Fruit fly (Drosophila melanogaster) whole organism, prepupa: ENCODE data around the gene Dyro.
A peak's percentile ranks its signal among the peaks of the same experiment; 100 is the strongest.

Experiments used
- CG10631 ChIP-seq: fragments of 200-800 bp; sonication (Bioruptor generic); optimal IDR thresholded peaks from 2 replicates; lab custom pipeline; 2016; ENCODE audit warnings: missing biosample characterization, missing genetic modification characterization
- CG10669 ChIP-seq: fragments of 200-800 bp; sonication (Bioruptor generic); optimal IDR thresholded peaks from 3 replicates; lab custom pipeline; 2018; ENCODE audit warnings: missing biosample characterization, mild to moderate bottlenecking, missing genetic modification characterization, moderate library complexity
- CG11294 ChIP-seq: fragments of 200-800 bp; sonication (Bioruptor generic); IDR thresholded peaks from 2 replicates; pipeline ENCODE4 v1.3.6; 2022; ENCODE audit warnings: missing biosample characterization, missing genetic modification characterization
- CG11762 ChIP-seq: fragments of 200-800 bp; sonication (Bioruptor generic); optimal IDR thresholded peaks from 3 replicates; lab custom pipeline; 2016; ENCODE audit warnings: missing biosample characterization, missing genetic modification characterization; ENCODE audit not compliant: insufficient read depth
- CG11902 ChIP-seq: fragments of 200-800 bp; sonication (Bioruptor generic); optimal IDR thresholded peaks from 3 replicates; lab custom pipeline; 2016; ENCODE audit warnings: missing biosample characterization, missing genetic modification characterization
- CG15336 ChIP-seq: fragments of 200-800 bp; sonication (Bioruptor generic); IDR thresholded peaks from 2 replicates; pipeline ENCODE4 v1.3.6; 2022; ENCODE audit warnings: missing biosample characterization, missing genetic modification characterization
- CG1621 ChIP-seq: fragments of 200-800 bp; sonication (Bioruptor generic); optimal IDR thresholded peaks from 3 replicates; lab custom pipeline; 2018; ENCODE audit warnings: missing biosample characterization, mild to moderate bottlenecking, missing genetic modification characterization
- CG31627 ChIP-seq: fragments of 200-800 bp; sonication (Bioruptor generic); optimal IDR thresholded peaks from 3 replicates; lab custom pipeline; 2016; ENCODE audit warnings: missing biosample characterization, missing genetic modification characterization
- CG32006 ChIP-seq: fragments of 200-800 bp; sonication (Bioruptor generic); optimal IDR thresholded peaks from 3 replicates; lab custom pipeline; 2017; ENCODE audit warnings: missing biosample characterization, mild to moderate bottlenecking, missing genetic modification characterization
- CG6163 ChIP-seq: fragments of 200-800 bp; sonication (Bioruptor generic); IDR thresholded peaks from 3 replicates; pipeline ENCODE4 v1.3.6; 2022; ENCODE audit warnings: missing biosample characterization, missing genetic modification characterization
- CG6792 ChIP-seq: fragments of 200-800 bp; sonication (Bioruptor generic); optimal IDR thresholded peaks from 3 replicates; lab custom pipeline; 2016; ENCODE audit warnings: missing biosample characterization, missing genetic modification characterization
- CG6854 ChIP-seq: fragments of 200-800 bp; sonication (Bioruptor generic); optimal IDR thresholded peaks from 2 replicates; lab custom pipeline; 2017; ENCODE audit warnings: missing biosample characterization, mild to moderate bottlenecking, missing genetic modification characterization
- CG8119 ChIP-seq: fragments of 200-800 bp; sonication (Bioruptor generic); IDR thresholded peaks from 3 replicates; pipeline ENCODE4 v1.3.6; 2022; ENCODE audit warnings: missing biosample characterization, missing genetic modification characterization
- CG8319 ChIP-seq: fragments of 200-800 bp; sonication (Bioruptor generic); optimal IDR thresholded peaks from 3 replicates; lab custom pipeline; 2016; ENCODE audit warnings: missing biosample characterization, missing genetic modification characterization
- CG8632 ChIP-seq: fragments of 200-800 bp; sonication (Bioruptor generic); optimal IDR thresholded peaks from 3 replicates; lab custom pipeline; 2016; ENCODE audit warnings: missing biosample characterization, missing genetic modification characterization
- CG9139 ChIP-seq: fragments of 200-800 bp; sonication (Bioruptor generic); optimal IDR thresholded peaks from 3 replicates; lab custom pipeline; 2017; ENCODE audit warnings: missing biosample characterization, mild to moderate bottlenecking, missing genetic modification characterization
- Eip75B ChIP-seq: fragments of 200-800 bp; sonication (Bioruptor generic); optimal IDR thresholded peaks from 3 replicates; lab custom pipeline; 2016; ENCODE audit warnings: missing biosample characterization, missing genetic modification characterization
- Eip78C ChIP-seq: fragments of 200-800 bp; sonication (Bioruptor generic); peaks from one replicate; lab custom pipeline; 2016; ENCODE audit warnings: missing biosample characterization, missing genetic modification characterization
- Ets96B ChIP-seq: fragments of 200-800 bp; optimal IDR thresholded peaks from 2 replicates; lab custom pipeline; 2019; ENCODE audit warnings: missing biosample characterization, mild to moderate bottlenecking, missing genetic modification characterization, moderate library complexity
- Gug ChIP-seq: fragments of 200-800 bp; sonication (Bioruptor generic); IDR thresholded peaks from 2 replicates; pipeline ENCODE4 v1.3.6; 2022; ENCODE audit warnings: missing biosample characterization, missing genetic modification characterization
- Hr39 ChIP-seq: fragments of 200-800 bp; sonication (Bioruptor generic); optimal IDR thresholded peaks from 2 replicates; lab custom pipeline; 2016; ENCODE audit warnings: missing biosample characterization, missing genetic modification characterization
- Lpt ChIP-seq: fragments of 200-800 bp; sonication (Bioruptor generic); optimal IDR thresholded peaks from 3 replicates; lab custom pipeline; 2016; ENCODE audit warnings: missing biosample characterization, missing genetic modification characterization
- Met ChIP-seq: fragments of 200-800 bp; sonication (Bioruptor generic); optimal IDR thresholded peaks from 3 replicates; lab custom pipeline; 2016; ENCODE audit warnings: missing biosample characterization, missing genetic modification characterization
- OdsH ChIP-seq: fragments of 200-800 bp; sonication (Bioruptor generic); optimal IDR thresholded peaks from 3 replicates; lab custom pipeline; 2016; ENCODE audit warnings: missing biosample characterization, missing genetic modification characterization
- Sox102F ChIP-seq: fragments of 200-800 bp; sonication (Bioruptor generic); optimal IDR thresholded peaks from 2 replicates; lab custom pipeline; 2016; ENCODE audit warnings: missing biosample characterization, mild to moderate bottlenecking, missing genetic modification characterization
- Sox14 ChIP-seq: fragments of 200-800 bp; sonication (Bioruptor generic); optimal IDR thresholded peaks from 3 replicates; lab custom pipeline; 2016; ENCODE audit warnings: missing biosample characterization, missing genetic modification characterization
- Sox15 ChIP-seq: fragments of 200-800 bp; sonication (Bioruptor generic); optimal IDR thresholded peaks from 3 replicates; lab custom pipeline; 2016; ENCODE audit warnings: missing biosample characterization, missing genetic modification characterization
- achi ChIP-seq: fragments of 200-800 bp; sonication (Bioruptor generic); optimal IDR thresholded peaks from 3 replicates; lab custom pipeline; 2016; ENCODE audit warnings: missing biosample characterization, missing genetic modification characterization
- dac ChIP-seq: fragments of 200-800 bp; sonication (Bioruptor generic); optimal IDR thresholded peaks from 2 replicates; lab custom pipeline; 2017; ENCODE audit warnings: missing biosample characterization, mild to moderate bottlenecking, missing genetic modification characterization
- dsx ChIP-seq: fragments of 200-800 bp; optimal IDR thresholded peaks from 3 replicates; lab custom pipeline; 2019; ENCODE audit warnings: missing biosample characterization, mild to moderate bottlenecking, missing genetic modification characterization, moderate library complexity; ENCODE audit not compliant: poor library complexity, severe bottlenecking
- eg ChIP-seq: fragments of 200-800 bp; sonication (Bioruptor generic); IDR thresholded peaks from 3 replicates; pipeline ENCODE4 v1.3.6; 2022; ENCODE audit warnings: missing biosample characterization, missing genetic modification characterization
- esn ChIP-seq: fragments of 200-800 bp; sonication (Bioruptor generic); optimal IDR thresholded peaks from 2 replicates; lab custom pipeline; 2016; ENCODE audit warnings: missing biosample characterization, mild to moderate bottlenecking, missing genetic modification characterization, moderate library complexity
- fd59A ChIP-seq: fragments of 200-800 bp; sonication (Bioruptor generic); optimal IDR thresholded peaks from 2 replicates; lab custom pipeline; 2017; ENCODE audit warnings: missing biosample characterization, mild to moderate bottlenecking, missing genetic modification characterization, missing genetic modification reagents
- fd85E ChIP-seq: fragments of 200-800 bp; sonication (Bioruptor generic); optimal IDR thresholded peaks from 3 replicates; lab custom pipeline; 2016; ENCODE audit warnings: missing biosample characterization, missing genetic modification characterization
- fkh ChIP-seq: fragments of 200-800 bp; sonication (Bioruptor generic); optimal IDR thresholded peaks from 3 replicates; lab custom pipeline; 2017; ENCODE audit warnings: missing biosample characterization, mild to moderate bottlenecking, missing genetic modification characterization, moderate library complexity
- lz ChIP-seq: fragments of 200-800 bp; sonication (Bioruptor generic); optimal IDR thresholded peaks from 3 replicates; lab custom pipeline; 2016; ENCODE audit warnings: missing biosample characterization, missing genetic modification characterization
- net ChIP-seq: fragments of 200-800 bp; sonication (Bioruptor generic); optimal IDR thresholded peaks from 3 replicates; lab custom pipeline; 2016; ENCODE audit warnings: missing biosample characterization, missing genetic modification characterization
- pdm3 ChIP-seq: fragments of 200-800 bp; sonication (Bioruptor generic); optimal IDR thresholded peaks from 3 replicates; lab custom pipeline; 2016; ENCODE audit warnings: missing biosample characterization, missing genetic modification characterization
- ss ChIP-seq, 2 experiments: fragments of 200-800 bp; sonication (Bioruptor generic); optimal IDR thresholded peaks; 2 replicates in 1 of 2; 3 replicates in 1 of 2; lab custom pipeline; 2017 to 2018; ENCODE audit warnings: mild to moderate bottlenecking in 2 of 2, missing biosample characterization in 2 of 2, missing genetic modification characterization in 2 of 2, moderate library complexity in 1 of 2
- svp ChIP-seq: fragments of 200-800 bp; sonication (Bioruptor generic); peaks from one replicate; lab custom pipeline; 2016; ENCODE audit warnings: missing biosample characterization, missing genetic modification characterization
- topi ChIP-seq: fragments of 200-800 bp; sonication (Bioruptor generic); optimal IDR thresholded peaks from 3 replicates; lab custom pipeline; 2016; ENCODE audit warnings: missing biosample characterization, missing genetic modification characterization
- vri ChIP-seq: fragments of 200-800 bp; sonication (Bioruptor generic); optimal IDR thresholded peaks from 3 replicates; lab custom pipeline; 2016; ENCODE audit warnings: missing biosample characterization, mild to moderate bottlenecking, missing genetic modification characterization

The Dyro gene

DNA sequence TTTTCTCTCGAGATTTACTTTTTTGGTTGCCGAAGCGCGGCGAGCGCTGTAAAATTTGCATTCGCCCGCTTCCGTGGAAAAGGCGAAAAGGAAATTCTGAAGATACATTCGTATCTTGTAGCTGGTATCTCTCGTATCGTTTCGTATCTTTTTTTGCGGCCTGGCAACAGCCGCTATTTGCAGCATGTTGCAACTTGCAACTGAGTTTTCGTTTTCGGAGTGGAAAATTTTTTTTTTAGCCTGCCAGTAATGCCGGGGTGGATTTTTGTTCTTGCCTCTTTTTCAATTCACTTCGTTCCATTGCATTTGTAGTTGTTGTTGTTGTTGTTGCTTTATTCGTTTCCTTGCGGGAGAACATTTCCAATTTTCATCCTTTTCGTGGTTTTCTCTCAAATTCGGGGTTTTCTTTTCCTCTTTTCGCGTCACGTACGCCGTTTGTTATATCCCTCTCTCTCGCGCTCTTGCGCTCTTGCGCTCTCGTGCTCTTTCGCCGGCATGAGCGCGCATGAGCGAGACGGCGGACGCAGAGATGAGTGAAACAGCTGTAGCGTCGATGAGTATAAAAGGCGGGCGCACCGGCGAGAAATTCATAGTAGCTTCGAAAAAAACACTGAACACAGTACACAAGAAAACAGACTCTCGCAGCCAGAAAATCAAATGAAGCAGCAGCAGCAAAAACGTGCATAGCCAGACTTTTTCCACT, 43.8 kb downstream of the Dyro start, which contains the start of gene scyl (continued):
- peak; percentile 81 for TF ChIP-seq net (GFP tag; lab: Kevin White, UChicago)
- TF ChIP-seq CG15336 (GFP tag; lab: Robert Waterston, UW), result peak; percentile 56; the same call in 1 of the 2 replicates
- peak; percentile 11 for TF ChIP-seq fd59A (GFP tag; lab: Kevin White, UChicago)
- TF ChIP-seq lz (GFP tag; lab: Kevin White, UChicago), result peak; percentile 35
- TF ChIP-seq eg (GFP tag; lab: Robert Waterston, UW), result peak; percentile 83; the same call in 2 of the 3 replicates
- no peak for TF ChIP-seq CG8319 (GFP tag; lab: Kevin White, UChicago)
- peak; percentile 30 for TF ChIP-seq pdm3 (GFP tag; lab: Kevin White, UChicago)
- TF ChIP-seq Lpt (GFP tag; lab: Kevin White, UChicago), result peak; percentile 63
- peak; percentile 61 for TF ChIP-seq achi (GFP tag; lab: Kevin White, UChicago)
- TF ChIP-seq Ets96B (tag; lab: Kevin White, UChicago), result peak; percentile 60
- TF ChIP-seq fkh (GFP tag; lab: Kevin White, UChicago), result peak; percentile 59
- no peak for TF ChIP-seq CG11762 (GFP tag; lab: Kevin White, UChicago)
- no peak for TF ChIP-seq CG10631 (GFP tag; lab: Kevin White, UChicago)
- TF ChIP-seq Gug, result no peak
- peak; percentile 66 for TF ChIP-seq CG1621
- no peak for TF ChIP-seq OdsH

DNA sequence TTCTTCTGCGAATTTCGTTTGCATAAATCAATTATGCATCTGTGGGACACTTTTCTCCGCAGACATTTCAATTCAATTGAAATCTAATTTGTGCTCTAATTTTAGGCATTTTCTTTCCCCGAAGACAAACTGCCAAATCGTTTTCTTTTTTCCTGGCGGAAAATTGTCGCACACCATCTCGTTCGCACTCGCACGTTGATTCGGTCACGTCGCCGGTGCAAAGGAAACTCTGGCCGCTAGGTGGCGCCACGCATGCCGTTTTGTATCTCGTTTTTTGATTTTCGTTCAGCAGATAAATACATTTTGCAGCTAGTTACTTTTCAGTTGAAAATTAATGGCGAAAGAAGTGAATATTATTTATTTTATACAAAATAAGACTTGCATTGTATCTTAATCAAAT, 47.4 kb downstream of the Dyro start:
- peak; percentile 55 for TF ChIP-seq CG6163 (GFP tag; lab: Robert Waterston, UW)
- peak; percentile 14 for TF ChIP-seq dsx
- TF ChIP-seq Ets96B (tag; lab: Kevin White, UChicago), result no peak
- TF ChIP-seq eg (GFP tag; lab: Robert Waterston, UW), result 0 out of 3 replicates have a peak, but pooled peaks have one; percentile 14
- TF ChIP-seq fd85E (GFP tag; lab: Kevin White, UChicago), result no peak
- peak; percentile 5 for TF ChIP-seq esn (GFP tag; lab: Kevin White, UChicago)
- TF ChIP-seq fkh (GFP tag; lab: Kevin White, UChicago), result peak; percentile 18
- TF ChIP-seq fd59A (GFP tag; lab: Kevin White, UChicago), result no peak
- peak; percentile 10 for TF ChIP-seq Met (GFP tag; lab: Kevin White, UChicago)
- TF ChIP-seq CG10669 (GFP tag; lab: Kevin White, UChicago), result peak; percentile 0
- peak; percentile 67 for TF ChIP-seq Eip78C (GFP tag; lab: Kevin White, UChicago)
- peak; percentile 35 for TF ChIP-seq svp (GFP tag; lab: Kevin White, UChicago)

DNA sequence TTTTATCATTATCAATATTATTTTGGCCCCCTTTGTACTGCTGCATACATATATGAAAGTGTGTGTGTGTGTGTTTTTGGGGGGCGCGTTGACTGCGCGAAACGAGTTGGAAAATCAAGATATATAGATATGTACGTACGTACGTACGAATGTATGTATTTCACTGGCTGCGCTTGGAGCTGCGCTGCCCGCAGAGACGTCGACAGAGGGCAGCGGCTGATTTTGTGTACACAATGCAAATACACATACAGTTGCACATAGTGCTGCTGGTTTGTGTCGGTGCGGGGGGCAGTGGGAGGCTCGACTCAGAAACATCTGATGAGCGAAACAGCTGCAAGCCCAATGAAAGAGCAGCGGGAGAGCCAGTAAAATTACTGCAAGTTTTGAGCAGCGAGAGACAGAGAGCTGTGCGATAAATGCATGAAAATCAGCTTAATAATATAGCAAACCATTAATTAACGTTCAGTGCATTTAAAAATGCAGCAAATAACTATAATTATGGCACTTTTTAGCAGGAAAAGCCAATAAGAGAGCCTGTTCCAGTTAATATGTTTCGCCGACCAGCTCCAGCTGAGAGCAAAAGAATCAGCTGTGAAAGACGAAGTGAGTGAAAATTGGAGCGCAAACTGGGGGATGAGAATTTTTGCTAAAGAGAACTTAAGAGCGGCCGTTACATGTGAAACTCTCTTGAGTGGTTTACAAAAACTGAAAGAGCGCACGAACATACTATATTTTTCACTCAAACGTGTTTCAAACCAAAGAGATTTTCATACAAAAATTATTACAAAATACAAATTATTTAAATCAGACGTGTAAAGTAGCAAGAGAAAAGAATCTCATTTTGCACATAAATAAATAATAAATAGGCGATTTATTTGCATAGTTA, 48.1 kb downstream of the Dyro start:
- no peak for TF ChIP-seq CG11294 (GFP tag; lab: Robert Waterston, UW)
- TF ChIP-seq vri (GFP tag; lab: Kevin White, UChicago), result peak; percentile 65
- TF ChIP-seq pdm3 (GFP tag; lab: Kevin White, UChicago), result no peak
- peak; percentile 41 for TF ChIP-seq Sox14 (GFP tag; lab: Kevin White, UChicago)
- TF ChIP-seq Hr39 (GFP tag; lab: Kevin White, UChicago), result no peak
- peak; percentile 67 for TF ChIP-seq Lpt (GFP tag; lab: Kevin White, UChicago)
- TF ChIP-seq Sox15, result no peak
- no peak for TF ChIP-seq lz (GFP tag; lab: Kevin White, UChicago)
- TF ChIP-seq dsx, result peak; percentile 93
- no peak for TF ChIP-seq CG11902 (GFP tag; lab: Kevin White, UChicago)
- TF ChIP-seq CG1621, result peak; percentile 27
- TF ChIP-seq svp (GFP tag; lab: Kevin White, UChicago), result peak; percentile 76
- no peak for TF ChIP-seq CG10631 (GFP tag; lab: Kevin White, UChicago)
- no peak for TF ChIP-seq achi (GFP tag; lab: Kevin White, UChicago)
- peak; percentile 47 for TF ChIP-seq Eip75B (GFP tag; lab: Kevin White, UChicago)
- peak; percentile 49 for TF ChIP-seq dac
- no peak for TF ChIP-seq CG31627 (GFP tag; lab: Kevin White, UChicago)
- peak; percentile 25 for TF ChIP-seq topi (GFP tag; lab: Kevin White, UChicago)
- 0 out of 2 replicates have a peak, but pooled peaks have one; percentile 26 for TF ChIP-seq CG15336 (GFP tag; lab: Robert Waterston, UW)
- no peak for TF ChIP-seq CG8632 (GFP tag; lab: Kevin White, UChicago)
- TF ChIP-seq Met (GFP tag; lab: Kevin White, UChicago), result peak; percentile 14
- peak; percentile 60; the same call in 1 of the 3 replicates for TF ChIP-seq CG8119 (GFP tag; lab: Robert Waterston, UW)
- TF ChIP-seq CG11762 (GFP tag; lab: Kevin White, UChicago), result no peak
- peak; percentile 73 to 84 for TF ChIP-seq ss (GFP tag; optimal IDR thresholded peaks at IDR 0.05; lab: Kevin White, UChicago)
- TF ChIP-seq CG9139, result peak; percentile 55
- TF ChIP-seq CG32006 (GFP tag; lab: Kevin White, UChicago), result no peak
- peak; percentile 20 for TF ChIP-seq esn (GFP tag; lab: Kevin White, UChicago)
- TF ChIP-seq CG6792 (GFP tag; lab: Kevin White, UChicago), result peak; percentile 32
- TF ChIP-seq Sox102F (GFP tag; lab: Kevin White, UChicago), result no peak
- peak; percentile 84 for TF ChIP-seq CG6854 (GFP tag; lab: Kevin White, UChicago)
